Worm (Caenorhabditis elegans) whole organism, L3 larva: ENCODE results near the gene C08E8.2.

ENCODE experiments used
- ZK546.5 ChIP-seq: sonication (generic microtip); optimal IDR thresholded peaks from 2 replicates; lab custom pipeline; 2017; ENCODE audit warnings: missing biosample characterization, missing genetic modification characterization
- ceh-16 ChIP-seq: sonication (generic microtip); optimal IDR thresholded peaks from 2 replicates; lab custom pipeline; 2017; ENCODE audit warnings: missing biosample characterization, missing genetic modification characterization
- ceh-28 ChIP-seq: fragments of 150-350 bp; optimal IDR thresholded peaks from 2 replicates; lab custom pipeline; 2014; ENCODE audit warnings: missing biosample characterization, missing genetic modification reagents, missing genetic modification characterization
- ceh-82 ChIP-seq: fragments of 150-350 bp; optimal IDR thresholded peaks from 2 replicates; lab custom pipeline; 2014; ENCODE audit warnings: missing biosample characterization, missing genetic modification characterization
- elt-1 ChIP-seq: fragments of 150-350 bp; optimal IDR thresholded peaks from 2 replicates; lab custom pipeline; 2014; ENCODE audit warnings: missing biosample characterization, missing genetic modification characterization
- elt-2 ChIP-seq: sonication (generic microtip); optimal IDR thresholded peaks from 2 replicates; lab custom pipeline; 2016; ENCODE audit warnings: missing genetic modification reagents, mild to moderate bottlenecking, missing genetic modification characterization, missing compliant biosample characterization
- elt-3 ChIP-seq, 3 experiments: fragments of 150-350 bp in 1 of 3; sonication (generic microtip) in 2 of 3; optimal IDR thresholded peaks; 2 replicates in 2 of 3; 4 replicates in 1 of 3; lab custom pipeline; 2014 to 2017; ENCODE audit warnings: missing biosample characterization in 3 of 3, missing genetic modification characterization in 3 of 3
- fkh-10 ChIP-seq: sonication (generic microtip); optimal IDR thresholded peaks from 2 replicates; lab custom pipeline; 2017; ENCODE audit warnings: missing biosample characterization, missing genetic modification reagents, missing genetic modification characterization
- fkh-2 ChIP-seq: fragments of 150-350 bp; optimal IDR thresholded peaks from 2 replicates; lab custom pipeline; 2014; ENCODE audit warnings: missing biosample characterization, missing genetic modification reagents, missing genetic modification characterization
- fos-1 ChIP-seq: fragments of 150-350 bp; optimal IDR thresholded peaks from 2 replicates; lab custom pipeline; 2014; ENCODE audit warnings: missing biosample characterization, missing genetic modification characterization
- hmg-11 ChIP-seq: sonication (generic microtip); optimal IDR thresholded peaks from 2 replicates; lab custom pipeline; 2016; ENCODE audit warnings: missing genetic modification characterization, missing compliant biosample characterization
- jun-1 ChIP-seq: fragments of 150-350 bp; optimal IDR thresholded peaks from 2 replicates; lab custom pipeline; 2014; ENCODE audit warnings: missing biosample characterization, missing genetic modification reagents, missing genetic modification characterization
- lin-39 ChIP-seq: fragments of 150-350 bp; optimal IDR thresholded peaks from 2 replicates; lab custom pipeline; 2018; ENCODE audit warnings: missing biosample characterization, missing genetic modification reagents, missing genetic modification characterization
- lsy-12 ChIP-seq: sonication (generic microtip); optimal IDR thresholded peaks from 2 replicates; lab custom pipeline; 2016; ENCODE audit warnings: mild to moderate bottlenecking, missing genetic modification characterization, missing compliant biosample characterization
- mml-1 ChIP-seq: fragments of 150-350 bp; sonication (generic microtip); optimal IDR thresholded peaks from 3 replicates; lab custom pipeline; 2014; ENCODE audit warnings: missing biosample characterization, missing genetic modification characterization
- nhr-11 ChIP-seq: fragments of 150-350 bp; optimal IDR thresholded peaks from 2 replicates; lab custom pipeline; 2014; ENCODE audit warnings: missing biosample characterization, missing genetic modification characterization
- nhr-12 ChIP-seq: fragments of 150-350 bp; optimal IDR thresholded peaks from 2 replicates; lab custom pipeline; 2014; ENCODE audit warnings: missing biosample characterization, missing genetic modification characterization
- nhr-237 ChIP-seq: fragments of 150-350 bp; optimal IDR thresholded peaks from 2 replicates; lab custom pipeline; 2014; ENCODE audit warnings: missing biosample characterization, missing genetic modification characterization
- nhr-25 ChIP-seq: sonication (generic microtip); optimal IDR thresholded peaks from 2 replicates; lab custom pipeline; 2017; ENCODE audit warnings: missing biosample characterization, missing genetic modification characterization
- nhr-28 ChIP-seq: fragments of 150-350 bp; optimal IDR thresholded peaks from 2 replicates; lab custom pipeline; 2014; ENCODE audit warnings: missing biosample characterization, missing genetic modification characterization
- nhr-67 ChIP-seq: fragments of 150-350 bp; optimal IDR thresholded peaks from 2 replicates; lab custom pipeline; 2014; ENCODE audit warnings: missing biosample characterization, missing genetic modification characterization
- nhr-77 ChIP-seq: fragments of 150-350 bp; optimal IDR thresholded peaks from 2 replicates; lab custom pipeline; 2014; ENCODE audit warnings: missing biosample characterization, missing genetic modification characterization
- pqm-1 ChIP-seq: fragments of 150-350 bp; optimal IDR thresholded peaks from 2 replicates; lab custom pipeline; 2017; ENCODE audit warnings: missing biosample characterization, missing genetic modification characterization, inconsistent platforms
- sea-2 ChIP-seq: fragments of 150-350 bp; sonication (generic microtip); optimal IDR thresholded peaks from 4 replicates; lab custom pipeline; 2014; ENCODE audit warnings: missing biosample characterization, missing genetic modification reagents, missing genetic modification characterization
- skn-1 ChIP-seq: fragments of 150-350 bp; optimal IDR thresholded peaks from 2 replicates; lab custom pipeline; 2014; ENCODE audit warnings: missing biosample characterization, missing genetic modification characterization
- snpc-4 ChIP-seq: fragments of 150-350 bp; optimal IDR thresholded peaks from 2 replicates; lab custom pipeline; 2014; ENCODE audit warnings: missing biosample characterization, missing genetic modification characterization
- tbx-2 ChIP-seq: sonication (generic microtip); optimal IDR thresholded peaks from 2 replicates; lab custom pipeline; 2016; ENCODE audit warnings: mild to moderate bottlenecking, missing genetic modification characterization, missing compliant biosample characterization
- unc-39 ChIP-seq: sonication (generic microtip); optimal IDR thresholded peaks from 4 replicates; lab custom pipeline; 2017; ENCODE audit warnings: missing biosample characterization, missing genetic modification characterization
- unc-62 ChIP-seq: fragments of 150-350 bp; sonication (generic microtip); optimal IDR thresholded peaks from 4 replicates; lab custom pipeline; 2014; ENCODE audit warnings: missing biosample characterization, missing genetic modification reagents, missing genetic modification characterization
- ztf-4 ChIP-seq: fragments of 150-350 bp; optimal IDR thresholded peaks from 2 replicates; lab custom pipeline; 2014; ENCODE audit warnings: missing biosample characterization, missing genetic modification characterization

Gene C08E8.2

DNA sequence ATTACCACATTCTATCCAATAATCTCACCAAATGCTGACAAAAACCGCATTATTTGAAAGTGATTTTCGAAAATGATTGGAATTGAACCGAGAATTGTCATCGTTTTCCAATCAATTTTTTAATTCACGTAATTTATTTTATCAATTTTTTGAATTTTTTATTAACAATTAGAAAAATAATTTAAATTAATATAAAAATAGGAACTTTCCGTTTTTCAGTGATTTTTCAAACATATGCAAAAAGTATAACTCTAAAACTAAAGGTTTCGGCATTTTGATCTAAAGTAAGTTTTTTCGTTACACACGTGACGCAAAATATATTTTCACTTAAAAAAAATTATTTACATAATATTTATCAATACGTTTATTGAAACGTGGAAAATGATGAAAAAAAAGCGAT lies 38.6 kb upstream of the C08E8.2 start, which contains the start of gene Y51A2B.6:
Gene Y51A2B.6 (minus strand): TSS at position 101 of the 400 bp plus-strand sequence.
- TF ChIP-seq elt-2 = no peak
- TF ChIP-seq tbx-2 (tag; lab: Kevin White, UChicago) = no peak
- no peak for TF ChIP-seq elt-3 (tag; optimal IDR thresholded peaks at IDR 0.05; lab: Kevin White, UChicago)

DNA sequence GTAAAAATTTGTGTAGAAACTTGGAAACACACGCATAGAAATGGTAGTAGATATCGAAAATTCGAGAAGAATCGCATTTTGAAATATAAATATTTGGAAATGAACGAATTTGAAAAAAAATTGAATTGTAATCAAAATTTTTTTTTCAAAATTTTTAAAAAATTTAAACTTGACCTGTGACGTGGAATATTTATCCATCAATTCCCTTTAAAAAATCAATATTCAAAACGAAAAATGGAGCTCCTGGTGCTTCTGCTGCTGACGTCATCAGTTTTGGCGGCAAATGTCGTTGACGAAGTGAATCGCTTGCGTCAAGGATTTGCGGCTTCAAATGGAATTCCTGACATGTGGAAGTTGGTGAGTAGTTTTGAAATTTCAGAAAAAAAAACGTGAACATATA lies 33.4 kb upstream of the C08E8.2 start, which contains the start of the genes Y51A2B.4 and Y51A2B.5:
Gene Y51A2B.4 (minus strand): TSS at position 101 of the 400 bp plus-strand sequence.
Gene Y51A2B.5 (plus strand): TSS at position 232 of the 400 bp plus-strand sequence.
- TF ChIP-seq hmg-11 (tag; lab: Kevin White, UChicago) = no peak
- TF ChIP-seq unc-39 (tag; lab: Kevin White, UChicago) = no peak
- TF ChIP-seq ceh-82 = no peak
- TF ChIP-seq ZK546.5 (tag; lab: Kevin White, UChicago) = no peak
- TF ChIP-seq ceh-28 = no peak
- no peak for TF ChIP-seq nhr-77 (tag; lab: Kevin White, UChicago)
- TF ChIP-seq tbx-2 (tag; lab: Kevin White, UChicago) = no peak
- TF ChIP-seq elt-3 (tag; optimal IDR thresholded peaks at IDR 0.05; lab: Kevin White, UChicago) = no peak
- TF ChIP-seq snpc-4 (tag; lab: Kevin White, UChicago) = no peak
- TF ChIP-seq, all 47 proteins: peak for 0

DNA sequence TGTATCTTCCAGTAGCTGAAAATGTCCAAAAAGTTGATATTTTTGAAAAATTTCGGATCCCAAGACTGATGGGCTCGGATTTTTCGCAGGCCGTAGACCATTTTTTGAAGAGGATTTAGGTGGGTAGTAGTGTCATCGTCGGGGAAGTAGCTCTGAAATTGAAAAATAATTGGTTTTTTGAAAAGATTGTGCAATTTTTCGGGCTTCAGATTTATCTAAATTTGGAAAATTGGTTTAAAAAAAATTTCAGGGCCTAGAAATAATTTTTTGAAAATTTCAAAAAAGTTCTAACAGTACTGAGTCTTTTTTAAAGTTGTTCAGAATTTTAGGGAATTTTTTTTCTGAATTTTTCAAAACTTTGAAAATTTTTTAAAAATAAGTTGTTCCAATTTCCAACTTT lies 26.9 kb upstream of the C08E8.2 start, which contains the start of gene nhr-288:
Gene nhr-288 (minus strand): TSS at position 101 of the 400 bp plus-strand sequence.
- TF ChIP-seq ceh-16 (tag; lab: Kevin White, UChicago) (no peak), sea-2 (GFP tag; lab: Kevin White, UChicago) (no peak), elt-3 (tag; optimal IDR thresholded peaks at IDR 0.05; lab: Kevin White, UChicago) (no peak), ceh-28 (no peak), snpc-4 (tag; lab: Kevin White, UChicago) (no peak), lin-39 (no peak), fkh-10 (GFP tag; lab: Kevin White, UChicago) (no peak)

- no peak for TF ChIP-seq lin-39
- no peak for TF ChIP-seq nhr-77 (tag; lab: Kevin White, UChicago)
- TF ChIP-seq elt-1 (tag; lab: Kevin White, UChicago) = no peak
- no peak for TF ChIP-seq fkh-10 (GFP tag; lab: Kevin White, UChicago)
- no peak for TF ChIP-seq nhr-25 (tag; lab: Kevin White, UChicago)
- TF ChIP-seq tbx-2 (tag; lab: Kevin White, UChicago) = no peak
- no peak for TF ChIP-seq jun-1 (tag; lab: Kevin White, UChicago)
- TF ChIP-seq mml-1 (tag; lab: Kevin White, UChicago) = no peak
- no peak for TF ChIP-seq unc-62 (GFP tag; lab: Kevin White, UChicago)
- TF ChIP-seq sea-2 (GFP tag; lab: Kevin White, UChicago) = no peak
- no peak for TF ChIP-seq elt-2
- no peak for TF ChIP-seq nhr-11 (tag; lab: Kevin White, UChicago)
- TF ChIP-seq fos-1 (tag; lab: Kevin White, UChicago) = no peak
- no peak for TF ChIP-seq nhr-12 (tag; lab: Kevin White, UChicago)
- TF ChIP-seq pqm-1 (tag; lab: Kevin White, UChicago) = no peak
- no peak for TF ChIP-seq ztf-4 (tag; lab: Kevin White, UChicago)
- TF ChIP-seq fkh-2 = no peak
- TF ChIP-seq nhr-28 (tag; lab: Kevin White, UChicago) = no peak
Measured at ce11 chrV:18378819-18379218, 23.2 kb upstream of the C08E8.2 start, which contains the start of gene Y51A2B.8. Gene Y51A2B.8 (plus strand): TSS chrV:18379119.

ce11 chrV:18375551-18375950 lies 19.9 kb upstream of the C08E8.2 start:
- no peak for TF ChIP-seq nhr-67 (tag; lab: Kevin White, UChicago)
- TF ChIP-seq ceh-28 = peak; percentile 84

DNA sequence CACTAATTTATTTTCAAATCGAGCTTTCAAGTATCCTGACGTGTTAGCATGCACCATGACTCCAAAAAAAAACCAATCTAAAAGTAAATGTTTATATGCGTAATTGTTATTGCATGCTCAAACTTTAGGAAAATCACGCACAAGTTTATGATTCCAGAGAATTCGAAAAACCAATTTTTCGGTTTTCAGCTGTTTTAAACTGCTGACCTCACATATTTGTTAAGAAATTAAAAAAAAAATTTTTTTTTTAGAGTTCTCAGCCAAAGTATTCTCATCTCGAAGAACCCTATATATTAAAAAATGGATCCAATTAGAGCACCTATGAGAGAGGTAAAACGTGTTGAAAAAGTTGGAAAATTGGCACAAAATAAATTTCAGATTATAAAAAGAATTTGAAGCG lies 18.6 kb upstream of the C08E8.2 start, which contains the start of gene Y51A2B.2:
Gene Y51A2B.2 (plus strand): TSS at position 301 of the 400 bp plus-strand sequence.
- TF ChIP-seq nhr-25 (tag; lab: Kevin White, UChicago) (no peak), pqm-1 (tag; lab: Kevin White, UChicago) (no peak), unc-39 (tag; lab: Kevin White, UChicago) (no peak), fkh-10 (GFP tag; lab: Kevin White, UChicago) (no peak), elt-3 (tag; optimal IDR thresholded peaks at IDR 0.05; lab: Kevin White, UChicago) (no peak), nhr-237 (no peak), mml-1 (tag; lab: Kevin White, UChicago) (no peak), lsy-12 (tag; lab: Kevin White, UChicago) (no peak), skn-1 (tag; lab: Kevin White, UChicago) (no peak)
